Fruit fly (Drosophila melanogaster) S2 (cell line): ENCODE measurements around the gene CG34164.

ENCODE experiments used
- CG8478 ChIP-seq: fragments of >200 bp; optimal IDR thresholded peaks from 2 replicates; lab custom pipeline; 2018
- CTCF ChIP-seq, 2 experiments: fragments of >200 bp; optimal IDR thresholded peaks; 2 replicates each; lab custom pipeline; 2018

- TF ChIP-seq CG8478 (lab: Kevin White, UChicago): no peak
- no peak for TF ChIP-seq CTCF (optimal IDR thresholded peaks at IDR 0.05; lab: Kevin White, UChicago)
Measured at dm6 chr2L:12045578-12045940, 10.6 kb upstream of the CG34164 start.
